Fruit fly (Drosophila melanogaster) whole organism, embryonic: Measurements from ENCODE around the gene alpha-Est7.

ENCODE experiments used
- Adf1 ChIP-seq: fragments of 200-800 bp; sonication (Bioruptor generic); IDR thresholded peaks from 2 replicates; pipeline ENCODE4 v1.3.6; 2022; ENCODE audit warnings: missing biosample characterization, missing genetic modification characterization
- B-H2 ChIP-seq: fragments of 200-800 bp; sonication (Bioruptor generic); optimal IDR thresholded peaks from 2 replicates; lab custom pipeline; 2018; ENCODE audit warnings: missing biosample characterization, mild to moderate bottlenecking, missing genetic modification characterization
- CG11093 ChIP-seq: fragments of 200-800 bp; sonication (Bioruptor generic); IDR thresholded peaks from 3 replicates; pipeline ENCODE4 v1.3.6; 2022; ENCODE audit warnings: missing biosample characterization, missing genetic modification characterization
- CG12236 ChIP-seq: fragments of 200-800 bp; sonication (Bioruptor generic); optimal IDR thresholded peaks from 2 replicates; lab custom pipeline; 2016; ENCODE audit warnings: missing biosample characterization, missing genetic modification characterization
- CG12299 ChIP-seq: fragments of 200-800 bp; sonication (Bioruptor generic); optimal IDR thresholded peaks from 2 replicates; lab custom pipeline; 2018; ENCODE audit warnings: missing biosample characterization, mild to moderate bottlenecking, missing genetic modification characterization
- CG13894 ChIP-seq: fragments of 200-800 bp; sonication (Bioruptor generic); optimal IDR thresholded peaks from 3 replicates; lab custom pipeline; 2018; ENCODE audit warnings: missing biosample characterization, mild to moderate bottlenecking, missing genetic modification characterization, moderate library complexity
- CG14710 ChIP-seq: fragments of 200-800 bp; sonication (Bioruptor generic); optimal IDR thresholded peaks from 3 replicates; lab custom pipeline; 2019; ENCODE audit warnings: missing biosample characterization, mild to moderate bottlenecking, missing genetic modification characterization, moderate library complexity
- CG1529 ChIP-seq: fragments of 200-800 bp; sonication (Bioruptor generic); optimal IDR thresholded peaks from 3 replicates; lab custom pipeline; 2018; ENCODE audit warnings: missing biosample characterization, missing genetic modification characterization
- CG15514 ChIP-seq: fragments of 200-800 bp; sonication (Bioruptor generic); optimal IDR thresholded peaks from 3 replicates; lab custom pipeline; 2017; ENCODE audit warnings: missing biosample characterization, missing genetic modification characterization, mild to moderate bottlenecking, moderate library complexity, missing genetic modification reagents
- CG1602 ChIP-seq: fragments of 200-800 bp; sonication (Bioruptor generic); optimal IDR thresholded peaks from 3 replicates; lab custom pipeline; 2016; ENCODE audit warnings: missing biosample characterization, missing genetic modification characterization
- CG16813 ChIP-seq: fragments of 200-800 bp; sonication (Bioruptor generic); IDR thresholded peaks from 3 replicates; pipeline ENCODE4 v1.3.6; 2022; ENCODE audit warnings: missing biosample characterization, missing genetic modification characterization; ENCODE audit not compliant: partially characterized antibody
- CG17612 ChIP-seq: fragments of 200-800 bp; sonication (Bioruptor generic); IDR thresholded peaks from 2 replicates; pipeline ENCODE4 v1.3.6; 2022; ENCODE audit warnings: missing biosample characterization, missing genetic modification characterization
- CG31388 ChIP-seq: fragments of 200-800 bp; sonication (Bioruptor generic); optimal IDR thresholded peaks from 2 replicates; lab custom pipeline; 2016; ENCODE audit warnings: missing biosample characterization, missing genetic modification characterization
- CG32772 ChIP-seq: fragments of 200-800 bp; sonication (Bioruptor generic); IDR thresholded peaks from 2 replicates; pipeline ENCODE4 v1.3.6; 2022; ENCODE audit warnings: missing biosample characterization, missing genetic modification characterization
- CG3281 ChIP-seq: fragments of 200-800 bp; sonication (Bioruptor generic); optimal IDR thresholded peaks from 3 replicates; lab custom pipeline; 2017; ENCODE audit warnings: missing biosample characterization, mild to moderate bottlenecking, missing genetic modification characterization
- CG4820 ChIP-seq: fragments of 200-800 bp; sonication (Bioruptor generic); optimal IDR thresholded peaks from 3 replicates; lab custom pipeline; 2016; ENCODE audit warnings: missing biosample characterization, missing genetic modification characterization
- CG7271 ChIP-seq: fragments of 200-800 bp; sonication (Bioruptor generic); optimal IDR thresholded peaks from 2 replicates; lab custom pipeline; 2018; ENCODE audit warnings: missing biosample characterization, mild to moderate bottlenecking, missing genetic modification characterization, moderate library complexity
- CG7357 ChIP-seq: fragments of 200-800 bp; sonication (Bioruptor generic); IDR thresholded peaks from 3 replicates; pipeline ENCODE4 v1.3.6; 2022; ENCODE audit warnings: missing biosample characterization, missing genetic modification characterization
- CG8478 ChIP-seq: fragments of >200 bp; optimal IDR thresholded peaks from 2 replicates; lab custom pipeline; 2018
- CTCF ChIP-seq: fragments of 200-800 bp; sonication (Bioruptor generic); optimal IDR thresholded peaks from 2 replicates; lab custom pipeline; 2017; ENCODE audit warnings: missing biosample characterization, mild to moderate bottlenecking, missing genetic modification characterization, moderate library complexity
- D ChIP-seq, 2 experiments: fragments of 200-800 bp in 1 of 2; fragments of >200 bp in 1 of 2; sonication (Bioruptor generic) in 1 of 2; optimal IDR thresholded peaks; 2 replicates in 1 of 2; 3 replicates in 1 of 2; lab custom pipeline; 2017; ENCODE audit warnings: mild to moderate bottlenecking in 1 of 2, missing biosample characterization in 1 of 2, missing genetic modification characterization in 1 of 2, missing genetic modification reagents in 1 of 2
- Doc3 ChIP-seq: fragments of 200-800 bp; sonication (Bioruptor generic); IDR thresholded peaks from 3 replicates; pipeline ENCODE4 v1.3.6; 2022; ENCODE audit warnings: missing biosample characterization, missing genetic modification characterization; ENCODE audit not compliant: partially characterized antibody
- Elba2 ChIP-seq: fragments of 200-800 bp; sonication (Bioruptor generic); optimal IDR thresholded peaks from 3 replicates; lab custom pipeline; 2016; ENCODE audit warnings: missing biosample characterization, missing genetic modification characterization
- Fer3 ChIP-seq: fragments of 200-800 bp; sonication (Bioruptor generic); optimal IDR thresholded peaks from 2 replicates; lab custom pipeline; 2018; ENCODE audit warnings: missing biosample characterization, mild to moderate bottlenecking, missing genetic modification characterization, moderate library complexity
- HLH4C ChIP-seq: fragments of 200-800 bp; sonication (Bioruptor generic); IDR thresholded peaks from 3 replicates; pipeline ENCODE4 v1.3.6; 2022; ENCODE audit warnings: missing biosample characterization, missing genetic modification characterization; ENCODE audit not compliant: partially characterized antibody
- Lim3 ChIP-seq: fragments of 200-800 bp; sonication (Bioruptor generic); IDR thresholded peaks from 2 replicates; pipeline ENCODE4 v1.3.6; 2022; ENCODE audit warnings: missing biosample characterization, missing genetic modification characterization
- Mrtf ChIP-seq: fragments of 200-800 bp; sonication (Bioruptor generic); IDR thresholded peaks from 3 replicates; pipeline ENCODE4 v1.3.6; 2022; ENCODE audit warnings: missing biosample characterization, missing genetic modification characterization
- NFAT ChIP-seq: fragments of 200-800 bp; sonication (Bioruptor generic); IDR thresholded peaks from 2 replicates; pipeline ENCODE4 v1.3.6; 2022; ENCODE audit warnings: missing biosample characterization, missing genetic modification characterization
- NfI ChIP-seq: fragments of 200-800 bp; sonication (Bioruptor generic); optimal IDR thresholded peaks from 3 replicates; lab custom pipeline; 2018; ENCODE audit warnings: missing biosample characterization, mild to moderate bottlenecking, missing genetic modification characterization, moderate library complexity
- Ssrp ChIP-seq: fragments of 200-800 bp; sonication (Bioruptor generic); optimal IDR thresholded peaks from 2 replicates; lab custom pipeline; 2018; ENCODE audit warnings: missing biosample characterization, mild to moderate bottlenecking, missing genetic modification characterization, moderate library complexity
- Stat92E ChIP-seq, 3 experiments: fragments of >200 bp in 2 of 3; fragments of 200-800 bp in 1 of 3; sonication (Bioruptor generic) in 1 of 3; optimal IDR thresholded peaks; 2 replicates each; lab custom pipeline; 2017 to 2019; ENCODE audit warnings: missing biosample characterization in 3 of 3, missing genetic modification characterization in 3 of 3, mild to moderate bottlenecking in 1 of 3, moderate library complexity in 1 of 3
- Taf1 ChIP-seq: fragments of 200-800 bp; sonication (Bioruptor generic); IDR thresholded peaks from 2 replicates; pipeline ENCODE4 v1.3.6; 2022; ENCODE audit warnings: missing biosample characterization, missing genetic modification characterization
- Vsx1 ChIP-seq: fragments of 200-800 bp; sonication (Bioruptor generic); optimal IDR thresholded peaks from 2 replicates; lab custom pipeline; 2017; ENCODE audit warnings: missing biosample characterization, mild to moderate bottlenecking, missing genetic modification characterization, missing genetic modification reagents
- ara ChIP-seq: fragments of 200-800 bp; sonication (Bioruptor generic); IDR thresholded peaks from 2 replicates; pipeline ENCODE4 v1.3.6; 2022; ENCODE audit warnings: missing biosample characterization, missing genetic modification characterization
- crol ChIP-seq: fragments of 200-800 bp; sonication (Bioruptor generic); IDR thresholded peaks from 2 replicates; pipeline ENCODE4 v1.3.6; 2022; ENCODE audit warnings: missing biosample characterization, missing genetic modification characterization
- fd102C ChIP-seq: fragments of 200-800 bp; sonication (Bioruptor generic); optimal IDR thresholded peaks from 2 replicates; lab custom pipeline; 2018; ENCODE audit warnings: missing biosample characterization, mild to moderate bottlenecking, missing genetic modification characterization, moderate library complexity
- gem ChIP-seq: fragments of 200-800 bp; sonication (Bioruptor generic); optimal IDR thresholded peaks from 2 replicates; lab custom pipeline; 2019; ENCODE audit warnings: missing biosample characterization, mild to moderate bottlenecking, missing genetic modification characterization, moderate library complexity
- grn ChIP-seq: fragments of 200-800 bp; sonication (Bioruptor generic); optimal IDR thresholded peaks from 3 replicates; lab custom pipeline; 2017; ENCODE audit warnings: missing biosample characterization, missing genetic modification characterization
- gt ChIP-seq: fragments of 200-800 bp; sonication (Bioruptor generic); IDR thresholded peaks from 2 replicates; pipeline ENCODE4 v1.3.6; 2022; ENCODE audit warnings: missing biosample characterization, missing genetic modification characterization
- ham ChIP-seq: fragments of 200-800 bp; sonication (Bioruptor generic); IDR thresholded peaks from 2 replicates; pipeline ENCODE4 v1.3.6; 2022; ENCODE audit warnings: missing biosample characterization, missing genetic modification characterization
- inv ChIP-seq: fragments of 200-800 bp; sonication (Bioruptor generic); IDR thresholded peaks from 2 replicates; pipeline ENCODE4 v1.3.6; 2022; ENCODE audit warnings: missing biosample characterization, missing genetic modification characterization; ENCODE audit not compliant: partially characterized antibody
- onecut ChIP-seq: fragments of 200-800 bp; sonication (Bioruptor generic); IDR thresholded peaks from 2 replicates; pipeline ENCODE4 v1.3.6; 2022; ENCODE audit warnings: missing biosample characterization, missing genetic modification characterization
- pnt ChIP-seq: fragments of 200-800 bp; sonication (Bioruptor generic); optimal IDR thresholded peaks from 3 replicates; lab custom pipeline; 2016; ENCODE audit warnings: missing biosample characterization, missing genetic modification characterization
- sd ChIP-seq: fragments of 200-800 bp; sonication (Bioruptor generic); optimal IDR thresholded peaks from 3 replicates; lab custom pipeline; 2018; ENCODE audit warnings: missing biosample characterization, mild to moderate bottlenecking, missing genetic modification characterization, moderate library complexity
- sqz ChIP-seq: fragments of 200-800 bp; sonication (Bioruptor generic); optimal IDR thresholded peaks from 3 replicates; lab custom pipeline; 2018; ENCODE audit warnings: missing biosample characterization, mild to moderate bottlenecking, missing genetic modification characterization
- tap ChIP-seq: fragments of 200-800 bp; optimal IDR thresholded peaks from 3 replicates; lab custom pipeline; 2019; ENCODE audit warnings: missing biosample characterization, mild to moderate bottlenecking, missing genetic modification characterization, moderate library complexity
- tgo ChIP-seq: fragments of 200-800 bp; sonication (Bioruptor generic); IDR thresholded peaks from 3 replicates; pipeline ENCODE4 v1.3.6; 2022; ENCODE audit warnings: missing biosample characterization, missing genetic modification characterization
- tin ChIP-seq: fragments of 200-800 bp; sonication (Bioruptor generic); optimal IDR thresholded peaks from 3 replicates; lab custom pipeline; 2016; ENCODE audit warnings: missing biosample characterization, missing genetic modification characterization
- usp ChIP-seq: fragments of >200 bp; optimal IDR thresholded peaks from 2 replicates; lab custom pipeline; 2017; ENCODE audit warnings: missing biosample characterization, missing genetic modification characterization
- wdn ChIP-seq: fragments of 200-800 bp; sonication (Bioruptor generic); IDR thresholded peaks from 2 replicates; pipeline ENCODE4 v1.3.6; 2022; ENCODE audit warnings: missing biosample characterization, missing genetic modification characterization

alpha-Est7 gene

DNA sequence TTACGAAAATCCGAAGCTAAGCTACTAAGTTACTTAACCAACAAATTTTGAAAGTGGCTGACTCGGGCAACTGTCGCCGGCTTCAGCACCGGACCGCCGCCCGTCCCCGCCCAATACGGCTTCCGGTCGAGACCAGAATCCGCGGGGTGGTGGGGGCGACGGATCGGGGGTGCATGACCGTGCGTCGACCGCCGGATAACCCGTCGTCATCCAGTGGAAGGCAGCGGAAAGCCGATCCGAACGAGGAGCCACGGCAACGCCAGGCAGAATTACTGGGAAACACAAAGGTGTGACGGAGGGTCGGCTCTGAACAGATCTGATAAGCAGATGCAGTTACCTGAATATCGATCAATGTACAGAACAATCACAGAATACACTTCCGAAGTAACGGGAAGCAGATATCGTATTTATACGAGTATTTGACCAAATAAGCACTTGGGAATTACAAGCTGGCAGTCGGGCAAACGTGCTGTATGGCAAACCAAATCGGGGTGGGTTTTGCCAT, 48.9 kb downstream of the alpha-Est7 start:
- TF ChIP-seq Elba2 (GFP tag; lab: Kevin White, UChicago) (peak; percentile 1), pnt (GFP tag; lab: Kevin White, UChicago) (peak; percentile 45), sd (tag; lab: Kevin White, UChicago) (no peak), ara (GFP tag; lab: Robert Waterston, UW) (peak; percentile 63), CG4820 (no peak), fd102C (peak; percentile 49), gem (tag; lab: Kevin White, UChicago) (no peak), D (optimal IDR thresholded peaks at IDR 0.05; lab: Kevin White, UChicago) (no peak), D (GFP tag; optimal IDR thresholded peaks at IDR 0.05; lab: Kevin White, UChicago) (peak; percentile 36), CG13894 (peak; percentile 97), wdn (GFP tag; lab: Robert Waterston, UW) (peak; percentile 53; the same call in 1 of the 2 replicates), Stat92E (GFP tag; optimal IDR thresholded peaks at IDR 0.05; lab: Kevin White, UChicago) (peak in 1 of 3 experiments; percentile 96), Fer3 (tag; lab: Kevin White, UChicago) (peak; percentile 49), Mrtf (GFP tag; lab: Robert Waterston, UW) (peak; percentile 61; the same call in 2 of the 3 replicates), CG7271 (no peak), CTCF (GFP tag; lab: Kevin White, UChicago) (peak; percentile 31), tin (GFP tag; lab: Kevin White, UChicago) (peak; percentile 25), Adf1 (GFP tag; lab: Robert Waterston, UW) (peak; percentile 80), usp (GFP tag; lab: Kevin White, UChicago) (no peak), Ssrp (tag; lab: Kevin White, UChicago) (no peak), CG32772 (GFP tag; lab: Robert Waterston, UW) (peak; percentile 40; the same call in 1 of the 2 replicates), gt (GFP tag; lab: Robert Waterston, UW) (0 out of 2 replicates have a peak, but pooled peaks have one; percentile 23), sqz (peak; percentile 40), Doc3 (GFP tag; lab: Robert Waterston, UW) (peak; percentile 67; the same call in 2 of the 3 replicates), NfI (GFP tag; lab: Kevin White, UChicago) (peak; percentile 54), CG17612 (no peak), HLH4C (peak; percentile 96), CG14710 (tag; lab: Kevin White, UChicago) (peak; percentile 27), Vsx1 (peak; percentile 6), Taf1 (GFP tag; lab: Robert Waterston, UW) (0 out of 2 replicates have a peak, but pooled peaks have one; percentile 30), B-H2 (GFP tag; lab: Kevin White, UChicago) (peak; percentile 96), inv (GFP tag; lab: Robert Waterston, UW) (peak; percentile 86), onecut (GFP tag; lab: Robert Waterston, UW) (peak; percentile 86), CG1529 (GFP tag; lab: Kevin White, UChicago) (peak; percentile 54), NFAT (GFP tag; lab: Robert Waterston, UW) (peak; percentile 63), CG15514 (GFP tag; lab: Kevin White, UChicago) (peak; percentile 65), crol (GFP tag; lab: Robert Waterston, UW) (peak; percentile 97), CG12299 (tag; lab: Kevin White, UChicago) (peak; percentile 68), grn (GFP tag; lab: Kevin White, UChicago) (peak; percentile 87), ham (GFP tag; lab: Robert Waterston, UW) (no peak; the same call in 1 of the 2 replicates), tgo (GFP tag; lab: Robert Waterston, UW) (peak; percentile 63; the same call in 2 of the 3 replicates), CG11093 (GFP tag; lab: Robert Waterston, UW) (peak; percentile 36; the same call in 1 of the 3 replicates), CG1602 (GFP tag; lab: Kevin White, UChicago) (no peak), CG12236 (no peak), CG3281 (GFP tag; lab: Kevin White, UChicago) (peak; percentile 40), CG16813 (GFP tag; lab: Robert Waterston, UW) (peak; percentile 97), CG8478 (lab: Kevin White, UChicago) (no peak), Lim3 (GFP tag; lab: Robert Waterston, UW) (no peak), tap (peak; percentile 65), CG7357 (peak; percentile 39; the same call in 1 of the 3 replicates), CG31388 (GFP tag; lab: Kevin White, UChicago) (no peak)
